Fruit fly (Drosophila melanogaster): ENCODE measurements around the gene CG13101.

CG13101 gene

DNA sequence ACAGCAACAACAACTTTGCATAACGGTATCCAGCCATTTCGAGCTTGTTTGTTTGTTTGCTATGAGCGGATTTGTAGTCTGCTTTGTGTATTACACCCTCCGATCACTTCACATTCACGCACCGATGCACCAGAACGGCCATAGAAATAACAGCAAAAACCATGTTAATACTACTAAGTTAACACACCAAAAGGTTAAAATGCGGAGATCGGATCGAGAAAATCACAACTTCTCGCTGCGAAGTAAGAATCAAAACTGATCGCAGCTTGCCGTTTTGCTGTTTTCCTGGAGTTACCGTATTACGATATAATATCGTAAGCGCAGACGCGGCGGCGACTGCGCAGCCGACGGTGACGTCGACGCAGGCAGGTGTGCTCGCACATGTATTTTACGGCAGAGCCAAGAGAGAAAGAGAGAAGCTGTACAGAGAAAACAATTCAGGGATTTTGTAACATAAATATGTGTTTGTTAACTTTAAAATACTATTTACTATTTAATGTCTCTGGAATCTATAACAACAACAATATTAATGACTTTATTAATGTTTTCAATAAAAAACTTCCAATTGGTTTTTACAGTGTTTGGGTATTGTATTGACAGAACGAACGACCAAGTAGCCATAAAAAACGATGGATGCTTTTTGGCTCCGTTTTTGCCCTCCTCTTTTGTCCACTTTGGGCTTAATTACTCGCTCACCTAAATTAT lies at the start of gene CG13101:
TSS of gene CG13101 (minus strand) at position 259 of the 705 bp plus-strand sequence.
- TF ChIP-seq insv (optimal IDR thresholded peaks at IDR 0.05) (no peak), psq (optimal IDR thresholded peaks at IDR 0.05) (no peak), ttk (optimal IDR thresholded peaks at IDR 0.05) (no peak), h (optimal IDR thresholded peaks at IDR 0.05) (no peak), Sin3A (optimal IDR thresholded peaks at IDR 0.05) (no peak), Myc (optimal IDR thresholded peaks at IDR 0.05) (no peak)

DNA sequence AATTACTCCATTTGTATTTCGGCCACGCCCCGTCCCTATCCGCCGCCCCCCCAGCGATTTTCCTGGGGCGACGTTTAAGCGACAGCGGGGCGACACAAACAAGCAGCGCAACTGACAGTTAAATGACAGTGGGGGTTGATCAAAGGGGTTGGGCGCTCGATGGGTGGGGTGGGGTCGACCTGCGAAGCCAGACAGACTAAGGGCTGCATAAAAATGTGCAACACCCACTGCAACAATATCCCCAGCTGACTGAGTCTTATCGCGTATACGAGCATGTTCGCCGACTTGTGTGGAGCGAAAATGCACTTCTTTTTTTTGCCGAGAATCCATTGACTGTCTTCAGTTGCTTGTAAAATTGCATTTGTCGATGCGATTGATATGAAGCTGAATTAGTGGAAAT lies 47.1 kb upstream of the CG13101 start, which contains the start of gene CG9582:
TSS of gene CG9582 (minus strand) at position 101 of the 400 bp plus-strand sequence.
- no peak for TF ChIP-seq h (optimal IDR thresholded peaks at IDR 0.05)
- TF ChIP-seq psq (optimal IDR thresholded peaks at IDR 0.05): no peak
- no peak for TF ChIP-seq Myc (optimal IDR thresholded peaks at IDR 0.05)
- no peak for TF ChIP-seq ttk (optimal IDR thresholded peaks at IDR 0.05)
- no peak for TF ChIP-seq insv (optimal IDR thresholded peaks at IDR 0.05)
- no peak for TF ChIP-seq Sin3A (optimal IDR thresholded peaks at IDR 0.05)

DNA sequence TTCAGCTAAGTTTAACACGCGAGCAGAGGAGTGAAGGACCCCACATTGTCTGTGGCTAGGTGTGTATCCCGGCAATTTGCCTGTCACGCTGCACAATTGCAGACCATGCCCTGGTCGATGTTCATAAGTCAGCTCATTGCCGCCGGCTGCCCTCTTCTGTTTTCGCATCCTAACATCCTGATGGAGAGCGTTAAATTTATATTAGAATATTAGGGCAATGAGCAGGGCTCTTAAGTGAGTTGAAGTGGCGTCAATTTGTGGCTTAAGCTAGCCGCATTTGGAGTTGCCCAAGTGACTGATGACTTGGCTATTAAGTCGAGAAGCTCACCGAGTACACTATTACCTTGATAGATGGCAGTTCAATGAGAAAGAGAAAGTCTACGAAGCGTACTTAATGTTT lies 41.5 kb upstream of the CG13101 start:
- TF ChIP-seq Sin3A (optimal IDR thresholded peaks at IDR 0.05) (no peak), insv (optimal IDR thresholded peaks at IDR 0.05) (no peak), h (optimal IDR thresholded peaks at IDR 0.05) (no peak), Myc (optimal IDR thresholded peaks at IDR 0.05) (no peak), psq (optimal IDR thresholded peaks at IDR 0.05) (no peak), ttk (optimal IDR thresholded peaks at IDR 0.05) (no peak)

DNA sequence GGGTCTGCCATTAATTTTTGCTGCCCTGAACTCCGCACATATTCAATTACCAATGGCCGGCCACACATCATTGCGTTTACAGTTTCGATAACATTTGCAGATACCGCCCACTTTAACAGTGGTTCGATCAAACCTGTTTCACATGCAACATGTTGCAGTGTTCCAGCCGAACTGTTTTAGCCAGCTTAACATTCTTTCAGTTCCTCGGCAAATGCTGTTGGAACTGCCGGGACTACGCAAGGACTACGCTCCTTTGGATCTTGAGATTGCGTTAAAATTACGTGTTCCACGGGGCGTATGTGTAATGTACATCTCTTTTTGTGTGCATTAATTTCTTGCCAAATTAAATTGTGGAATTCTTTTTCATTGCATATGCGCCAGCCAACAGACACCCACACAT lies 34.8 kb upstream of the CG13101 start:
- TF ChIP-seq insv (optimal IDR thresholded peaks at IDR 0.05) (no peak), psq (optimal IDR thresholded peaks at IDR 0.05) (no peak), Sin3A (optimal IDR thresholded peaks at IDR 0.05) (no peak), h (optimal IDR thresholded peaks at IDR 0.05) (no peak), Myc (optimal IDR thresholded peaks at IDR 0.05) (no peak), ttk (optimal IDR thresholded peaks at IDR 0.05) (no peak)

DNA sequence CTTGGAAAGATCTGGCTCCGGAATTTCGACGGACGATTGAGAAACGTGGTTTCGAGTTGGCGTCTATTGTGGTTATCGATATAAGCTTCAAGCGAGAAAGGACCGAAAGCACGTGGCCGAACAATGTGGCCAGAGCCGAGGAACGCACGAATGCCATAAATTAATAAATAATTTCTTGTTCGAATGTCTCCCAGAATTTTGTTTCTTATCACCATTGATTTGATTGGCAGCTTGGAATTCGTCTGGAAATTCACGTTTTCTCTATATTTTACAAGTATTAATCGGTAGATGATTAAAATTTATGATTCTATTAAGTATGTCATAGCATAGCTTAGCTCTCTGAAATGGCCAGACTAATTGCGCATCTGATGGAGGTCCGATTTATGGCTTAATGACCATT lies 29.3 kb upstream of the CG13101 start, which contains the start of gene Rcd-1r:
TSS of gene Rcd-1r (minus strand) at position 101 of the 400 bp plus-strand sequence.
- no peak for TF ChIP-seq ttk (optimal IDR thresholded peaks at IDR 0.05)
- TF ChIP-seq psq (optimal IDR thresholded peaks at IDR 0.05): no peak
- no peak for TF ChIP-seq Myc (optimal IDR thresholded peaks at IDR 0.05)

DNA sequence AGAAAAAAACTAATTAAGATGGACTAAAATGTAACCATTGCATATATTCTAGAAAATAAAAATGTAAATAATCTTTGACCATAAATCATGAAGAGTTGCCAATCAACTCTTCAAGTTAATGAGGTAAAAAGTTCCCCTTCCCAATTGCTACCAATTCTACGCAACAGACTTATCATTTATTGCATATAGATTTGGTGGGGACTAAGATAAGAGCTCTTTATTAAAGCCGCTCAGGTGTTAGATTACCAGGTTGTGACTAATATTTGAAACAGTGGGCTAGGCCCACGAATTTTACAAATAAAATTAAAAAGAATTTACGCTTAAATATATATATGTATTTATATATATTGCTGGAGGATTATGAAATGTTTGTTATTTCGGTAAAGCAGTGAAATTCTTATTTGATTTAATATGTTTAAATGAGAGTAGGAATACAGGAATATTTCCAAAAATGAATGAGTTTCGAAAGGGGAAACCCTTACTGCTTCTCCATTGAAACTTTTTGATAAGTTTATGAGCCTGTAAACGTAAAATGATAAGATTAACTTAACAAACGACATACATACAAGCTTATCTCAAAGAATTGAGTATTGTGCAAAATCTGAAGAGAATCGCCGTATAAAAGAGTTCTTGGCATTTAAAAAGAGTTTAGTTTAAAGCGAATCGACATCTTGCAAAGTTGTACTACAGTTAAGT lies 27.0 kb upstream of the CG13101 start, which contains the start of gene CG13102:
TSS of gene CG13102 (plus strand) at position 646 of the 696 bp plus-strand sequence.
- no peak for TF ChIP-seq Sin3A (optimal IDR thresholded peaks at IDR 0.05)
- TF ChIP-seq ttk (optimal IDR thresholded peaks at IDR 0.05): no peak
- TF ChIP-seq Myc (optimal IDR thresholded peaks at IDR 0.05): no peak
- no peak for TF ChIP-seq psq (optimal IDR thresholded peaks at IDR 0.05)
- no peak for TF ChIP-seq insv (optimal IDR thresholded peaks at IDR 0.05)
- TF ChIP-seq h (optimal IDR thresholded peaks at IDR 0.05): no peak

DNA sequence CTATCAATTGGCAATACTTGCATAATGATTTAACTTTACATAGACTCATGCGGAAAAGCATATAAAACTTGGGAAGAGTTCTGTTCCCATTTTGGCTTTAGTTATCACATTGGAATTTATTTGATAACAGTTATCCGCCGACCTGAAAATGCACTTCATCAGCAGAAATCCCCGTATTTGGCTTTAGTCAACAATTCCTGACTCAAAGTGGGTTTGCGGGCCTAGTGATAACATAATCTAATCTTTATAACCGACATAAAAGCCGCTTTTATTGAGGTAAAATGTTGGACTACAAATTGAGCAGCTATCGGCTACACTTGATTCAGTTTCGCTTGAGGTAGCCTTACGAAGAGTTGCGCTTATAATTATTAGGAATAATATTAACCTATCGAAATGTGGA lies 25.6 kb upstream of the CG13101 start, which contains the start of gene CG9568:
TSS of gene CG9568 (plus strand) at position 317 of the 400 bp plus-strand sequence.
- TF ChIP-seq Sin3A (optimal IDR thresholded peaks at IDR 0.05) (no peak), h (optimal IDR thresholded peaks at IDR 0.05) (no peak), psq (optimal IDR thresholded peaks at IDR 0.05) (no peak)

DNA sequence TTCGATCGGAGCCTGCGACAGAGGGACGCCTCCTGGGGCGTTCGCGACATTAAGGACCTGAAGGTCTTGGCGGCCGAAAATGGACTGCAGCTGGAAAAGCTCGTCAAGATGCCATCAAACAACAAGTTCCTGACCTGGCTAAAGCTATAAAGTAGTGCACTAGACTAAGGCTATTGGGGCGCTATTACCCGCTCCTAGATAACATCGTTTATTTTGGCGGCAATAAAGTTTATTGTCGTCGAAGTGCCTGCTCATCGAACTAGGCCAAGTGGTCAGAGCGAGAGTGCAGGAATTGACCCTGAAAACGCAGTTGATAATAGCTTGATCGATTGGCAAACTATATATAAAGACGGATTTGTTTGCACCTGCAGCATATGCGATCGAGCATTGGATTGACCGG lies 13.6 kb upstream of the CG13101 start, which contains the start of gene Try29F:
TSS of gene Try29F (plus strand) at position 301 of the 400 bp plus-strand sequence.
- TF ChIP-seq Myc (optimal IDR thresholded peaks at IDR 0.05) (no peak), insv (optimal IDR thresholded peaks at IDR 0.05) (no peak), psq (optimal IDR thresholded peaks at IDR 0.05) (no peak), Sin3A (optimal IDR thresholded peaks at IDR 0.05) (no peak), h (optimal IDR thresholded peaks at IDR 0.05) (no peak), ttk (optimal IDR thresholded peaks at IDR 0.05) (no peak)

DNA sequence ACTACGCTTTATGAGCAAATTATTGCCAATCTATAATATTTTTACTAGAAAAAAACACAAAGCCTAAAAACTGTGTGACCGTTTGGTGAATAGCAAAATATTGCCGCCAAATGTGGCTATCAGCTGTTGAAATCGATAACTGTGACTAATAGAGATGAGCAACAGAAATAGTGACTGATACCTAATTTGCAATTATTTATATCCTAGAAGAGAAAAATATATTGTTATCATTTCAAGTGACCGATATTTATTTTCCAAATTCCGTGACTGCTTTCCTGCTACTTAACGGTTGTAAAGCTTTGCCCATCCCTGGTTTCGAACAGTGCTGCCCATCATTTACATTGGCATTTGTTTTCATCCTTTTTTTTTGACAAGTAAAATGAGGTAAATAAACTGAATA lies 12.6 kb upstream of the CG13101 start, which contains the start of the genes alien and CG18661:
TSS of gene alien (minus strand) at position 95 of the 400 bp plus-strand sequence.
TSS of gene CG18661 (plus strand) at position 321 of the 400 bp plus-strand sequence.
- TF ChIP-seq Myc (optimal IDR thresholded peaks at IDR 0.05): no peak
- TF ChIP-seq psq (optimal IDR thresholded peaks at IDR 0.05): no peak
- no peak for TF ChIP-seq ttk (optimal IDR thresholded peaks at IDR 0.05)
- no peak for TF ChIP-seq h (optimal IDR thresholded peaks at IDR 0.05)
- TF ChIP-seq Sin3A (optimal IDR thresholded peaks at IDR 0.05): no peak
- TF ChIP-seq insv (optimal IDR thresholded peaks at IDR 0.05): no peak

DNA sequence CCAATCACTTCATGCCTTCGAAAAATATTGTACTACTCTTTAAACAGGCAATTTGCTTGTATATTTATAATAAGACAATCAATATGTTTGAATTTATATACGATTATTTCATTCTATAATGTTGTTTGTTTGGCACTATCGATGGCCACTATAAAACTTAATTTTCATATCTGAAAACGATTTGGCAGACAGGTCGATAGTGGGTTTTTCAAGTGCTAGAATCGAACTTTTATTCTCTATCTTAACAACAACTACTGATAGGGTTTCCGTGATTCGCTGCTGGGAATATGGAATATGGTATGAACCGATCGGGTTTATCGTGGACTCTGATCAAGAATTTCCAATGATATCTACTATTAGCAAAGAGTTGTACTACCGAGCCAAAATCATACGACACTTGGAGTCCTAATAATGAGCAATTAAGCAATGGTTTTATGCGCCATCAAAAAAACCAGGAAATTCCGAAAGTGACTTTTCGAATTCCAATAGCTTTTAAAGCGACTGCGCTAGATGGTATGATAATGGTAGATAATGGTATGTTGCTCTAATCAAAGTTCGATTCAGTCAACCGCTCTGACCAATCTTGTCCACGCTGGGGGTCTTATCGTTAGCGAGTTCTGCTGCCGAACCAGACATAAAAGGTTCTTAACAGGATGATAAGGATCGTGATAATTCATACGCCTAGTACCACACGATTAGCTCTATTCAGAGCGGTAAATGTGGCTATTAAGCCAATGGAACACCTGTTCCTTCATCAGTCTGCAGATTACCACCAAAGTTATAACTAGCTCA lies 9.2 kb upstream of the CG13101 start, which contains the start of gene CG17906:
TSS of gene CG17906 (plus strand) at position 742 of the 792 bp plus-strand sequence.
- TF ChIP-seq ttk (optimal IDR thresholded peaks at IDR 0.05) (no peak), h (optimal IDR thresholded peaks at IDR 0.05) (no peak), Myc (optimal IDR thresholded peaks at IDR 0.05) (no peak), psq (optimal IDR thresholded peaks at IDR 0.05) (no peak), Sin3A (optimal IDR thresholded peaks at IDR 0.05) (no peak), insv (optimal IDR thresholded peaks at IDR 0.05) (no peak)

DNA sequence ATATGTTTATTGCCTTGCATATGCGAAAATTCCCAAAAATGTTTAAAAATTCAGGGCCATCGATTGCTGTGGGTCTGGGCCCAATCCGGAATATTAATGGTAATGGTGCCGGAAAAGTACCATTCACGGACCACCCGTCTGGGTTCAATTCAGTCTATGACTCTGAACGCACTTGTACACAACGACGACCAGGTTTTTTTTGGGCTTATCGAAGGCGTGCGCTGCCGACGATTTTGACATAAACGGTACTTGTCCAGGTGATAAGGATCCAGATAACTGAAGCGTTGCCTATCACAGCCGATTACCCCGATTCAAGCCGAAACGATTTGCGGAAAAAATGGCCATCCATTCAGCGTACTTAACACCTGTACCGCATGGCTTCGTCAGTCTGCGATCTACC lies 6.9 kb upstream of the CG13101 start, which contains the start of gene CG9555:
TSS of gene CG9555 (plus strand) at position 153 of the 400 bp plus-strand sequence.
- TF ChIP-seq h (optimal IDR thresholded peaks at IDR 0.05): no peak
- no peak for TF ChIP-seq Sin3A (optimal IDR thresholded peaks at IDR 0.05)
- TF ChIP-seq ttk (optimal IDR thresholded peaks at IDR 0.05): no peak
- TF ChIP-seq Myc (optimal IDR thresholded peaks at IDR 0.05): no peak
- TF ChIP-seq psq (optimal IDR thresholded peaks at IDR 0.05): no peak
- TF ChIP-seq insv (optimal IDR thresholded peaks at IDR 0.05): no peak

All from Kc167 (cell line).